Worm (Caenorhabditis elegans): ENCODE results near the gene gcn-2.

The gcn-2 gene

ce11 chrII:13066777-13067290 lies 17.1 kb upstream of the gcn-2 start:
- no peak for TF ChIP-seq ztf-11 (tag; optimal IDR thresholded peaks at IDR 0.05)
- TF ChIP-seq zag-1 (tag; optimal IDR thresholded peaks at IDR 0.05), result no peak
- no peak for TF ChIP-seq mbf-1 (tag; optimal IDR thresholded peaks at IDR 0.05)
- TF ChIP-seq egl-27 (tag; optimal IDR thresholded peaks at IDR 0.05), result no peak
- no peak for TF ChIP-seq nhr-77 (tag; optimal IDR thresholded peaks at IDR 0.05)
- TF ChIP-seq ZK546.5 (tag; optimal IDR thresholded peaks at IDR 0.05), result no peak
- TF ChIP-seq mab-5 (tag; optimal IDR thresholded peaks at IDR 0.05), result no peak
- TF ChIP-seq lin-13 (GFP tag; optimal IDR thresholded peaks at IDR 0.05), result no peak
- TF ChIP-seq lsy-2 (tag; optimal IDR thresholded peaks at IDR 0.05), result peak in 1 of 2 experiments; percentile 12
- TF ChIP-seq nhr-129 (tag; optimal IDR thresholded peaks at IDR 0.05), result peak; percentile 28
- no peak for TF ChIP-seq nhr-237 (tag; optimal IDR thresholded peaks at IDR 0.05)
- TF ChIP-seq skn-1 (tag; optimal IDR thresholded peaks at IDR 0.05), result no peak
- TF ChIP-seq lin-39 (tag; optimal IDR thresholded peaks at IDR 0.05), result no peak
- no peak for TF ChIP-seq lin-11 (tag; optimal IDR thresholded peaks at IDR 0.05)
- no peak for TF ChIP-seq nhr-6 (tag; optimal IDR thresholded peaks at IDR 0.05)
- no peak for TF ChIP-seq ceh-16 (tag; optimal IDR thresholded peaks at IDR 0.05)
- TF ChIP-seq nhr-11 (tag; optimal IDR thresholded peaks at IDR 0.05), result no peak
- peak; percentile 37 for TF ChIP-seq F13H6.1 (tag; optimal IDR thresholded peaks at IDR 0.05)
- no peak for TF ChIP-seq ceh-82 (tag; optimal IDR thresholded peaks at IDR 0.05)
- TF ChIP-seq nhr-25 (tag; optimal IDR thresholded peaks at IDR 0.05), result no peak
- TF ChIP-seq sem-4 (tag; optimal IDR thresholded peaks at IDR 0.05), result no peak
- TF ChIP-seq unc-62 (GFP tag; optimal IDR thresholded peaks at IDR 0.05), result no peak
- TF ChIP-seq nhr-23 (tag; optimal IDR thresholded peaks at IDR 0.05), result no peak
- no peak for TF ChIP-seq mdl-1 (tag; optimal IDR thresholded peaks at IDR 0.05)
- TF ChIP-seq elt-3 (tag; optimal IDR thresholded peaks at IDR 0.05), result no peak
- TF ChIP-seq sma-9 (GFP tag; optimal IDR thresholded peaks at IDR 0.05), result peak; percentile 3
- TF ChIP-seq sma-9 (tag; optimal IDR thresholded peaks at IDR 0.05), result no peak
- no peak for TF ChIP-seq ztf-1 (GFP tag; conservative IDR thresholded peaks at IDR 0.05)
- no peak for TF ChIP-seq gmeb-1 (tag; optimal IDR thresholded peaks at IDR 0.05)
- no peak for TF ChIP-seq Y55F3AM.14 (GFP tag; optimal IDR thresholded peaks at IDR 0.05)
- TF ChIP-seq elt-1 (tag; optimal IDR thresholded peaks at IDR 0.05), result no peak
- no peak for TF ChIP-seq R02D3.7 (tag; optimal IDR thresholded peaks at IDR 0.05)
- no peak for TF ChIP-seq crh-2 (tag; optimal IDR thresholded peaks at IDR 0.05)
- TF ChIP-seq snpc-4 (tag; optimal IDR thresholded peaks at IDR 0.05), result no peak
- TF ChIP-seq peb-1 (tag; optimal IDR thresholded peaks at IDR 0.05), result no peak
- TF ChIP-seq ztf-4 (tag; optimal IDR thresholded peaks at IDR 0.05), result no peak
- no peak for TF ChIP-seq aly-2 (tag; optimal IDR thresholded peaks at IDR 0.05)
- no peak for TF ChIP-seq fos-1 (tag; optimal IDR thresholded peaks at IDR 0.05)
- TF ChIP-seq sma-3 (GFP tag; optimal IDR thresholded peaks at IDR 0.05), result no peak
- peak; percentile 6 for TF ChIP-seq unc-55 (GFP tag; optimal IDR thresholded peaks at IDR 0.05)
- TF ChIP-seq ama-1 (optimal IDR thresholded peaks at IDR 0.05), result no peak

ce11 chrII:13073102-13073501 lies 10.9 kb upstream of the gcn-2 start, which contains the start of gene F42G4.5:
Gene F42G4.5, plus strand, starts transcription at chrII:13073480.
- TF ChIP-seq ceh-16 (tag; optimal IDR thresholded peaks at IDR 0.05), result no peak
- TF ChIP-seq sma-9 (GFP tag; optimal IDR thresholded peaks at IDR 0.05), result peak; percentile 1
- no peak for TF ChIP-seq sma-9 (tag; optimal IDR thresholded peaks at IDR 0.05)
- peak; percentile 79 for TF ChIP-seq fos-1 (tag; optimal IDR thresholded peaks at IDR 0.05)

ce11 chrII:13073742-13074141 lies 10.2 kb upstream of the gcn-2 start:
- TF ChIP-seq zag-1 (tag; optimal IDR thresholded peaks at IDR 0.05) (no peak), ZK546.5 (tag; optimal IDR thresholded peaks at IDR 0.05) (no peak), ztf-4 (tag; optimal IDR thresholded peaks at IDR 0.05) (no peak), Y55F3AM.14 (GFP tag; optimal IDR thresholded peaks at IDR 0.05) (no peak), ztf-1 (GFP tag; conservative IDR thresholded peaks at IDR 0.05) (no peak), elt-3 (tag; optimal IDR thresholded peaks at IDR 0.05) (no peak), snpc-4 (tag; optimal IDR thresholded peaks at IDR 0.05) (no peak), dmd-4 (tag; optimal IDR thresholded peaks at IDR 0.05) (no peak), R02D3.7 (tag; optimal IDR thresholded peaks at IDR 0.05) (no peak), blmp-1 (tag; optimal IDR thresholded peaks at IDR 0.05; ENCODE audit: insufficient read depth) (no peak), sma-9 (GFP tag; optimal IDR thresholded peaks at IDR 0.05) (no peak), sma-9 (tag; optimal IDR thresholded peaks at IDR 0.05) (no peak), nhr-25 (tag; optimal IDR thresholded peaks at IDR 0.05) (no peak), alr-1 (tag; optimal IDR thresholded peaks at IDR 0.05) (no peak), crh-2 (tag; optimal IDR thresholded peaks at IDR 0.05) (no peak), unc-39 (tag; optimal IDR thresholded peaks at IDR 0.05) (no peak), lin-39 (tag; optimal IDR thresholded peaks at IDR 0.05) (no peak), mbf-1 (tag; optimal IDR thresholded peaks at IDR 0.05) (no peak), peb-1 (tag; optimal IDR thresholded peaks at IDR 0.05) (no peak), egl-27 (tag; optimal IDR thresholded peaks at IDR 0.05) (no peak), ztf-11 (tag; optimal IDR thresholded peaks at IDR 0.05) (no peak)

Data from whole organism, L2 larva.